Worm (Caenorhabditis elegans) whole organism, L2 larva: Measurements from ENCODE around the gene K09H11.9.

ENCODE experiments used
- F13H6.1 ChIP-seq: sonication (generic microtip); optimal IDR thresholded peaks from 2 replicates; lab custom pipeline; 2016; ENCODE audit warnings: missing genetic modification characterization, missing compliant biosample characterization
- R02D3.7 ChIP-seq: fragments of 150-350 bp; optimal IDR thresholded peaks from 2 replicates; lab custom pipeline; 2014; ENCODE audit warnings: missing biosample characterization, missing genetic modification characterization
- Y55F3AM.14 ChIP-seq: fragments of 200-800 bp; sonication (Bioruptor generic); optimal IDR thresholded peaks from 2 replicates; lab custom pipeline; 2018; ENCODE audit warnings: mild to moderate bottlenecking, missing genetic modification characterization, missing compliant biosample characterization
- ZK546.5 ChIP-seq: sonication (generic microtip); optimal IDR thresholded peaks from 2 replicates; lab custom pipeline; 2017; ENCODE audit warnings: missing biosample characterization, missing genetic modification characterization
- alr-1 ChIP-seq: fragments of 150-350 bp; optimal IDR thresholded peaks from 2 replicates; lab custom pipeline; 2014; ENCODE audit warnings: missing biosample characterization, missing genetic modification characterization
- aly-2 ChIP-seq: fragments of 150-350 bp; optimal IDR thresholded peaks from 2 replicates; lab custom pipeline; 2014; ENCODE audit warnings: missing biosample characterization, missing genetic modification characterization
- ama-1 ChIP-seq: fragments of 150-350 bp; optimal IDR thresholded peaks from 2 replicates; lab custom pipeline; 2018; ENCODE audit warnings: inconsistent platforms
- blmp-1 ChIP-seq: sonication (generic microtip); optimal IDR thresholded peaks from 2 replicates; lab custom pipeline; 2017; ENCODE audit warnings: missing genetic modification characterization, mild to moderate bottlenecking, missing compliant biosample characterization, antibody characterized with exemption, moderate library complexity; ENCODE audit not compliant: insufficient read depth
- ceh-82 ChIP-seq: fragments of 150-350 bp; optimal IDR thresholded peaks from 2 replicates; lab custom pipeline; 2014; ENCODE audit warnings: missing biosample characterization, missing genetic modification characterization
- crh-2 ChIP-seq: sonication (generic microtip); optimal IDR thresholded peaks from 2 replicates; lab custom pipeline; 2017; ENCODE audit warnings: missing biosample characterization, missing genetic modification characterization
- dmd-4 ChIP-seq: sonication (generic microtip); optimal IDR thresholded peaks from 2 replicates; lab custom pipeline; 2017; ENCODE audit warnings: missing biosample characterization, missing genetic modification characterization
- egl-27 ChIP-seq: sonication (generic microtip); optimal IDR thresholded peaks from 3 replicates; lab custom pipeline; 2017; ENCODE audit warnings: missing biosample characterization, missing genetic modification reagents, missing genetic modification characterization
- elt-3 ChIP-seq: sonication (generic microtip); optimal IDR thresholded peaks from 2 replicates; lab custom pipeline; 2017; ENCODE audit warnings: missing biosample characterization, missing genetic modification characterization
- fos-1 ChIP-seq: fragments of 150-350 bp; optimal IDR thresholded peaks from 2 replicates; lab custom pipeline; 2014; ENCODE audit warnings: missing biosample characterization, missing genetic modification characterization
- gmeb-1 ChIP-seq: fragments of 150-350 bp; optimal IDR thresholded peaks from 2 replicates; lab custom pipeline; 2014; ENCODE audit warnings: missing biosample characterization, missing genetic modification characterization
- lin-11 ChIP-seq: fragments of 150-350 bp; sonication (generic microtip); optimal IDR thresholded peaks from 2 replicates; lab custom pipeline; 2014; ENCODE audit warnings: missing biosample characterization, missing genetic modification characterization, inconsistent platforms, mixed read lengths
- lin-39 ChIP-seq: fragments of 150-350 bp; optimal IDR thresholded peaks from 2 replicates; lab custom pipeline; 2014; ENCODE audit warnings: missing biosample characterization, missing genetic modification reagents, missing genetic modification characterization
- lsy-2 ChIP-seq, 2 experiments: fragments of 150-350 bp in 1 of 2; sonication (generic microtip) in 1 of 2; optimal IDR thresholded peaks; 2 replicates each; lab custom pipeline; 2014 to 2017; ENCODE audit warnings: missing biosample characterization in 2 of 2, missing genetic modification characterization in 2 of 2
- mab-5 ChIP-seq: fragments of 150-350 bp; optimal IDR thresholded peaks from 2 replicates; lab custom pipeline; 2014; ENCODE audit warnings: missing biosample characterization, missing genetic modification characterization
- mbf-1 ChIP-seq: sonication (generic microtip); optimal IDR thresholded peaks from 2 replicates; lab custom pipeline; 2017; ENCODE audit warnings: missing biosample characterization, missing genetic modification characterization
- mdl-1 ChIP-seq, 2 experiments: fragments of 150-350 bp in 1 of 2; sonication (generic microtip) in 1 of 2; optimal IDR thresholded peaks; 2 replicates each; lab custom pipeline; 2017; ENCODE audit warnings: missing biosample characterization in 2 of 2, missing genetic modification characterization in 2 of 2
- nhr-10 ChIP-seq: sonication (generic microtip); optimal IDR thresholded peaks from 2 replicates; lab custom pipeline; 2017; ENCODE audit warnings: missing biosample characterization, missing genetic modification characterization
- nhr-11 ChIP-seq: fragments of 150-350 bp; optimal IDR thresholded peaks from 2 replicates; lab custom pipeline; 2014; ENCODE audit warnings: missing biosample characterization, missing genetic modification characterization
- nhr-12 ChIP-seq: fragments of 150-350 bp; optimal IDR thresholded peaks from 2 replicates; lab custom pipeline; 2014; ENCODE audit warnings: missing biosample characterization, missing genetic modification characterization
- nhr-129 ChIP-seq: fragments of 150-350 bp; optimal IDR thresholded peaks from 2 replicates; lab custom pipeline; 2014; ENCODE audit warnings: missing biosample characterization, missing genetic modification characterization
- nhr-21 ChIP-seq: fragments of 150-350 bp; optimal IDR thresholded peaks from 2 replicates; lab custom pipeline; 2014; ENCODE audit warnings: missing biosample characterization, missing genetic modification characterization
- nhr-25 ChIP-seq: fragments of 150-350 bp; sonication (generic microtip); optimal IDR thresholded peaks from 3 replicates; lab custom pipeline; 2014; ENCODE audit warnings: missing biosample characterization, missing genetic modification characterization
- peb-1 ChIP-seq: fragments of 150-350 bp; optimal IDR thresholded peaks from 2 replicates; lab custom pipeline; 2014; ENCODE audit warnings: missing biosample characterization, missing genetic modification characterization
- sem-4 ChIP-seq: fragments of 150-350 bp; optimal IDR thresholded peaks from 2 replicates; lab custom pipeline; 2014; ENCODE audit warnings: missing biosample characterization, missing genetic modification reagents, missing genetic modification characterization
- sma-3 ChIP-seq: sonication (generic microtip); optimal IDR thresholded peaks from 2 replicates; lab custom pipeline; 2016; ENCODE audit warnings: missing genetic modification reagents, missing genetic modification characterization, missing compliant biosample characterization
- sma-9 ChIP-seq, 2 experiments: fragments of 150-350 bp in 1 of 2; sonication (generic microtip) in 1 of 2; optimal IDR thresholded peaks; 2 replicates each; lab custom pipeline; 2014 to 2016; ENCODE audit warnings: missing genetic modification characterization in 2 of 2, mild to moderate bottlenecking in 1 of 2, missing biosample characterization in 1 of 2, missing compliant biosample characterization in 1 of 2, missing genetic modification reagents in 1 of 2, moderate library complexity in 1 of 2
- unc-55 ChIP-seq: fragments of 150-350 bp; sonication (generic microtip); optimal IDR thresholded peaks from 3 replicates; lab custom pipeline; 2014; ENCODE audit warnings: missing biosample characterization, missing genetic modification reagents, missing genetic modification characterization
- unc-62 ChIP-seq: fragments of 150-350 bp; optimal IDR thresholded peaks from 2 replicates; lab custom pipeline; 2014; ENCODE audit warnings: missing biosample characterization, missing genetic modification reagents, missing genetic modification characterization
- zag-1 ChIP-seq: fragments of 150-350 bp; optimal IDR thresholded peaks from 2 replicates; lab custom pipeline; 2014; ENCODE audit warnings: missing biosample characterization, missing genetic modification characterization
- ztf-4 ChIP-seq: fragments of 150-350 bp; optimal IDR thresholded peaks from 2 replicates; lab custom pipeline; 2014; ENCODE audit warnings: missing biosample characterization, missing genetic modification characterization

Gene K09H11.9

ce11 chrV:5697581-5697980 lies 18.8 kb downstream of the K09H11.9 start:
- TF ChIP-seq zag-1 (tag; lab: Kevin White, UChicago) = no peak
- no peak for TF ChIP-seq crh-2 (tag; lab: Kevin White, UChicago)
- no peak for TF ChIP-seq nhr-10 (tag; lab: Kevin White, UChicago)
- TF ChIP-seq unc-55 (GFP tag; lab: Kevin White, UChicago) = no peak
- peak; percentile 31 for TF ChIP-seq sma-3 (GFP tag; lab: Kevin White, UChicago)
- TF ChIP-seq mdl-1 (tag; optimal IDR thresholded peaks at IDR 0.05; lab: Kevin White, UChicago) = peak in 1 of 2 experiments; percentile 13
- no peak for TF ChIP-seq lin-11 (tag; lab: Kevin White, UChicago)
- TF ChIP-seq nhr-129 (tag; lab: Kevin White, UChicago) = peak; percentile 4
- peak; percentile 23 for TF ChIP-seq nhr-21 (tag; lab: Kevin White, UChicago)
- no peak for TF ChIP-seq F13H6.1 (tag; lab: Kevin White, UChicago)
- TF ChIP-seq nhr-12 (tag; lab: Kevin White, UChicago) = no peak
- TF ChIP-seq ztf-4 (tag; lab: Kevin White, UChicago) = no peak
- TF ChIP-seq unc-62 (GFP tag; lab: Kevin White, UChicago) = no peak
- no peak for TF ChIP-seq R02D3.7 (tag; lab: Kevin White, UChicago)
- TF ChIP-seq egl-27 (tag; lab: Kevin White, UChicago) = peak; percentile 38
- peak; percentile 0 for TF ChIP-seq Y55F3AM.14 (GFP tag; lab: Kevin White, UChicago)
- no peak for TF ChIP-seq ama-1 (lab: Kevin White, UChicago)
- TF ChIP-seq, all 48 proteins: peak for 6

ce11 chrV:5696177-5696576 lies 20.2 kb downstream of the K09H11.9 start:
- no peak for TF ChIP-seq lin-39 (tag; lab: Kevin White, UChicago)
- TF ChIP-seq fos-1 (tag; lab: Kevin White, UChicago) = peak; percentile 38

DNA sequence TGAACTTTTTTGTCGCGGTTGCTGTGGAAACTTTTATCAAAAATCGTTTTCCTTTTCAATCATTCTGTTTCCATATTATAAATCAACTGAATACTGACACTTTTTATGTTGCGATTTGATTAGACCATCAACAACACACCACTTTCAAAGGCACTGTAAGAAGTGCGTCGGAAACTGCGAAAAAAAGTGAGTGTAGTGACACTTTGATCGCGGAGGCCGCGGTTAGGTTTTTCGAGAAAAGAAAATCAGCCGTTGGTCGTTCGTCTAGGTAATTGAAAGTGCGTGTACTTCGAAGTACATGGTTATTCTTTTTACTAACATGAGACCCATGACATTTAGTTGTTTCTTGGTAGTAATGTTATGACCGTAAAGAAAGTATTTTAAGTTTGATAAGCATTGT lies 20.8 kb downstream of the K09H11.9 start:
- TF ChIP-seq mbf-1 (no peak), unc-55 (GFP tag; lab: Kevin White, UChicago) (no peak), fos-1 (tag; lab: Kevin White, UChicago) (no peak), blmp-1 (peak; percentile 46), alr-1 (tag; lab: Kevin White, UChicago) (no peak), nhr-129 (tag; lab: Kevin White, UChicago) (peak; percentile 16), nhr-11 (tag; lab: Kevin White, UChicago) (no peak), lin-11 (tag; lab: Kevin White, UChicago) (no peak), mab-5 (tag; lab: Kevin White, UChicago) (no peak), nhr-12 (tag; lab: Kevin White, UChicago) (no peak), ceh-82 (tag; lab: Kevin White, UChicago) (no peak), sem-4 (tag; lab: Kevin White, UChicago) (no peak), lin-39 (tag; lab: Kevin White, UChicago) (no peak), ZK546.5 (tag; lab: Kevin White, UChicago) (no peak)

DNA sequence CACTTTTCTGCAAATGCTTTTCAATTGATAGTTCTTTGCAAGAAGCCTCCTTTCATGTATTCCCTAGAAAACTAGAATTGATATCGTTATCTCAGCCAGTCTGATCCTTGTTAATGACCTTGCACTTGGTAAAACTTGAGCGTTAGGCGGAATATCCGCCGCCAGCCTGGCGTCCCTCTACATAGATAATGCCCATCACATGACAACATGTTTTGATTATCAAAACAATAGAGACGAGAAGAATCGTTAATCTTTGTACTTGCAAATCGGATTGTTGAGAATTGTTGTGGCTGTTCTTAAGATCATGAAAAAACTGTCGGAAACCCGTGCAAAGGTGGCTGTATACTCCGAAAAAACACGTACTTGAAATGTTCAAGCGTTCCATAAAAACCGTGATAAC lies 22.8 kb downstream of the K09H11.9 start:
- no peak for TF ChIP-seq dmd-4 (tag; lab: Kevin White, UChicago)
- no peak for TF ChIP-seq peb-1 (tag; lab: Kevin White, UChicago)
- TF ChIP-seq crh-2 (tag; lab: Kevin White, UChicago) = no peak
- peak; percentile 78 for TF ChIP-seq nhr-21 (tag; lab: Kevin White, UChicago)
- TF ChIP-seq aly-2 = no peak
- no peak for TF ChIP-seq elt-3
- no peak for TF ChIP-seq blmp-1
- peak; percentile 48 for TF ChIP-seq nhr-25 (tag; lab: Kevin White, UChicago)
- no peak for TF ChIP-seq lsy-2 (tag; optimal IDR thresholded peaks at IDR 0.05; lab: Kevin White, UChicago)
- peak; percentile 26 for TF ChIP-seq nhr-129 (tag; lab: Kevin White, UChicago)
- no peak for TF ChIP-seq egl-27 (tag; lab: Kevin White, UChicago)
- peak; percentile 46 for TF ChIP-seq sma-9 (GFP tag; optimal IDR thresholded peaks at IDR 0.05; lab: Kevin White, UChicago)
- no peak for TF ChIP-seq sma-9 (tag; optimal IDR thresholded peaks at IDR 0.05; lab: Kevin White, UChicago)
- TF ChIP-seq sma-3 (GFP tag; lab: Kevin White, UChicago) = peak; percentile 38
- peak; percentile 22 for TF ChIP-seq gmeb-1 (tag; lab: Kevin White, UChicago)
- TF ChIP-seq F13H6.1 (tag; lab: Kevin White, UChicago) = no peak
